Worm (Caenorhabditis elegans) whole organism, midembryonic: Measurements from ENCODE around the gene tgt-1.

Experiments used
- T22C8.4 ChIP-seq: fragments of 200-800 bp; sonication (Bioruptor generic); IDR thresholded peaks from 2 replicates; pipeline ENCODE4 v1.3.6; 2022; ENCODE audit warnings: missing genetic modification characterization, missing compliant biosample characterization
- cog-1 ChIP-seq: sonication (generic microtip); optimal IDR thresholded peaks from 2 replicates; lab custom pipeline; 2016; ENCODE audit warnings: missing genetic modification characterization, missing compliant biosample characterization
- flt-1 ChIP-seq: fragments of 200-800 bp; sonication (Bioruptor generic); IDR thresholded peaks from 2 replicates; pipeline ENCODE4 v1.3.6; 2022; ENCODE audit warnings: missing genetic modification characterization, missing compliant biosample characterization
- klf-2 ChIP-seq: fragments of 200-800 bp; sonication (Bioruptor generic); conservative IDR thresholded peaks from 2 replicates; pipeline ENCODE4 v1.3.6; 2022; ENCODE audit warnings: missing genetic modification reagents, missing genetic modification characterization, missing compliant biosample characterization
- med-1 ChIP-seq: sonication (generic microtip); optimal IDR thresholded peaks from 2 replicates; lab custom pipeline; 2017; ENCODE audit warnings: missing genetic modification characterization, mild to moderate bottlenecking, missing compliant biosample characterization, antibody characterized with exemption, missing genetic modification reagents; ENCODE audit not compliant: insufficient read depth
- ref-1 ChIP-seq: fragments of 200-800 bp; sonication (Bioruptor generic); conservative IDR thresholded peaks from 2 replicates; pipeline ENCODE4 v1.3.6; 2022; ENCODE audit warnings: missing genetic modification reagents, missing genetic modification characterization, missing compliant biosample characterization
- tab-1 ChIP-seq: fragments of 200-800 bp; sonication (Bioruptor generic); IDR thresholded peaks from 2 replicates; pipeline ENCODE4 v1.3.6; 2022; ENCODE audit warnings: missing genetic modification characterization, missing compliant biosample characterization
- ztf-23 ChIP-seq: fragments of 200-800 bp; sonication (Bioruptor generic); IDR thresholded peaks from 2 replicates; pipeline ENCODE4 v1.3.6; 2022; ENCODE audit warnings: missing genetic modification reagents, missing genetic modification characterization, missing compliant biosample characterization
- ztf-29 ChIP-seq: fragments of 200-800 bp; sonication (Bioruptor generic); IDR thresholded peaks from 2 replicates; pipeline ENCODE4 v1.3.6; 2022; ENCODE audit warnings: missing genetic modification reagents, missing genetic modification characterization, missing compliant biosample characterization

The tgt-1 gene

ce11 chrIV:11914837-11915737 lies 44.5 kb downstream of the tgt-1 start, which contains the start of gene fat-6:
TSS of gene fat-6 (minus strand) at chrIV:11915687.
- TF ChIP-seq tab-1 (GFP tag; lab: Robert Waterston, UW): no peak
- no peak for TF ChIP-seq flt-1
- no peak for TF ChIP-seq klf-2 (GFP tag; lab: Robert Waterston, UW)
- TF ChIP-seq ztf-29: no peak
- no peak for TF ChIP-seq med-1 (GFP tag; lab: Kevin White, UChicago)
- TF ChIP-seq cog-1 (tag; lab: Kevin White, UChicago): no peak
- no peak for TF ChIP-seq ref-1 (GFP tag; lab: Robert Waterston, UW)
- TF ChIP-seq ztf-23 (GFP tag; lab: Robert Waterston, UW): no peak
- TF ChIP-seq T22C8.4 (GFP tag; lab: Robert Waterston, UW): no peak

- TF ChIP-seq ref-1 (GFP tag; lab: Robert Waterston, UW): no peak
- TF ChIP-seq tab-1 (GFP tag; lab: Robert Waterston, UW): no peak
- no peak for TF ChIP-seq flt-1
- no peak for TF ChIP-seq ztf-23 (GFP tag; lab: Robert Waterston, UW)
- TF ChIP-seq T22C8.4 (GFP tag; lab: Robert Waterston, UW): no peak
- TF ChIP-seq cog-1 (tag; lab: Kevin White, UChicago): no peak
- TF ChIP-seq klf-2 (GFP tag; lab: Robert Waterston, UW): no peak
Measured at ce11 chrIV:11914260-11914836, 45.3 kb downstream of the tgt-1 start.

ce11 chrIV:11913295-11913940 lies 46.2 kb downstream of the tgt-1 start:
- TF ChIP-seq tab-1 (GFP tag; lab: Robert Waterston, UW) (no peak), klf-2 (GFP tag; lab: Robert Waterston, UW) (no peak), T22C8.4 (GFP tag; lab: Robert Waterston, UW) (no peak), med-1 (GFP tag; lab: Kevin White, UChicago) (no peak), ztf-29 (no peak), ztf-23 (GFP tag; lab: Robert Waterston, UW) (no peak), ref-1 (GFP tag; lab: Robert Waterston, UW) (no peak), flt-1 (no peak), cog-1 (tag; lab: Kevin White, UChicago) (no peak)

- TF ChIP-seq med-1 (GFP tag; lab: Kevin White, UChicago): no peak
- TF ChIP-seq ztf-23 (GFP tag; lab: Robert Waterston, UW): no peak
- TF ChIP-seq flt-1: no peak
- TF ChIP-seq tab-1 (GFP tag; lab: Robert Waterston, UW): no peak
- TF ChIP-seq T22C8.4 (GFP tag; lab: Robert Waterston, UW): no peak
- TF ChIP-seq ztf-29: no peak
- no peak for TF ChIP-seq klf-2 (GFP tag; lab: Robert Waterston, UW)
- TF ChIP-seq cog-1 (tag; lab: Kevin White, UChicago): no peak
Measured at ce11 chrIV:11911723-11912122, 47.9 kb downstream of the tgt-1 start, which contains the start of gene VZK822L.2. TSS of gene VZK822L.2 (plus strand) at chrIV:11912023.

- TF ChIP-seq T22C8.4 (GFP tag; lab: Robert Waterston, UW): no peak
- TF ChIP-seq ztf-23 (GFP tag; lab: Robert Waterston, UW): no peak
- TF ChIP-seq cog-1 (tag; lab: Kevin White, UChicago): no peak
- no peak for TF ChIP-seq ref-1 (GFP tag; lab: Robert Waterston, UW)
- TF ChIP-seq med-1 (GFP tag; lab: Kevin White, UChicago): no peak
- no peak for TF ChIP-seq flt-1
- no peak for TF ChIP-seq klf-2 (GFP tag; lab: Robert Waterston, UW)
- TF ChIP-seq tab-1 (GFP tag; lab: Robert Waterston, UW): no peak
- TF ChIP-seq ztf-29: no peak
Measured at ce11 chrIV:11908733-11909132, 50.9 kb downstream of the tgt-1 start.
